Fruit fly (Drosophila melanogaster): Measurements from ENCODE around the gene Arp5.

Gene Arp5

dm6 chr3R:18220211-18220749 lies 35.0 kb downstream of the Arp5 start, which contains the start of the genes CG7988 and CG7183 (continued):
- peak; percentile 96 for TF ChIP-seq NFAT (GFP tag; IDR thresholded peaks at IDR 0.05)
- peak; percentile 98 for TF ChIP-seq CG2678 (tag; optimal IDR thresholded peaks at IDR 0.05)
- TF ChIP-seq CG6689 (GFP tag; IDR thresholded peaks at IDR 0.05), result peak; percentile 99
- TF ChIP-seq hb (GFP tag; IDR thresholded peaks at IDR 0.05; ENCODE audit: partially characterized antibody), result no peak
- TF ChIP-seq CG7963 (GFP tag; IDR thresholded peaks at IDR 0.05; ENCODE audit: partially characterized antibody), result no peak
- peak; percentile 98 for TF ChIP-seq Nf-YA (GFP tag; IDR thresholded peaks at IDR 0.05)
- TF ChIP-seq CG3407 (GFP tag; optimal IDR thresholded peaks at IDR 0.05), result peak; percentile 96
- peak; percentile 60 for TF ChIP-seq fd64A (GFP tag; optimal IDR thresholded peaks at IDR 0.05)
- peak; percentile 87 for TF ChIP-seq CG6765 (GFP tag; optimal IDR thresholded peaks at IDR 0.05)
- no peak for TF ChIP-seq Hr39 (optimal IDR thresholded peaks at IDR 0.05)
- TF ChIP-seq dati (GFP tag; IDR thresholded peaks at IDR 0.05), result peak; percentile 93
- peak; percentile 89 for TF ChIP-seq CG9876 (GFP tag; optimal IDR thresholded peaks at IDR 0.05)
- TF ChIP-seq CG1024 (GFP tag; IDR thresholded peaks at IDR 0.05), result peak; percentile 94
- TF ChIP-seq CG4707 (GFP tag; optimal IDR thresholded peaks at IDR 0.05), result peak; percentile 89
- peak; percentile 96 for TF ChIP-seq Mad (GFP tag; optimal IDR thresholded peaks at IDR 0.05)
- peak; percentile 97 for TF ChIP-seq CG12942 (GFP tag; optimal IDR thresholded peaks at IDR 0.05)
- peak; percentile 29 for TF ChIP-seq bigmax (GFP tag; optimal IDR thresholded peaks at IDR 0.05)
- peak; percentile 82 for TF ChIP-seq exex (tag; optimal IDR thresholded peaks at IDR 0.05)
- TF ChIP-seq Mes4 (GFP tag; optimal IDR thresholded peaks at IDR 0.05), result peak; percentile 87
- peak; percentile 94 to 95 for TF ChIP-seq Pdp1 (GFP tag; optimal IDR thresholded peaks at IDR 0.05)
- peak; percentile 95 for TF ChIP-seq Gsc (GFP tag; IDR thresholded peaks at IDR 0.05)
- peak; percentile 84 for TF ChIP-seq gcm2 (GFP tag; optimal IDR thresholded peaks at IDR 0.05)
- peak; percentile 96 for TF ChIP-seq seq (GFP tag; IDR thresholded peaks at IDR 0.05)
- TF ChIP-seq H15 (GFP tag; IDR thresholded peaks at IDR 0.05), result peak; percentile 98
- peak; percentile 90 for TF ChIP-seq CG12219 (GFP tag; optimal IDR thresholded peaks at IDR 0.05)
- no peak for TF ChIP-seq fru (optimal IDR thresholded peaks at IDR 0.05)
- peak; percentile 97 for TF ChIP-seq Med (GFP tag)
- peak; percentile 99 for TF ChIP-seq CG14667 (GFP tag; IDR thresholded peaks at IDR 0.05)
- peak; percentile 90 for TF ChIP-seq CG2116 (GFP tag; optimal IDR thresholded peaks at IDR 0.05)
- TF ChIP-seq CG1792 (GFP tag; optimal IDR thresholded peaks at IDR 0.05), result peak; percentile 76
- TF ChIP-seq crp (GFP tag; optimal IDR thresholded peaks at IDR 0.05), result peak; percentile 98
- peak; percentile 85 for TF ChIP-seq CG6683 (GFP tag; optimal IDR thresholded peaks at IDR 0.05)
- peak; percentile 96 for TF ChIP-seq B-H2 (GFP tag; optimal IDR thresholded peaks at IDR 0.05)
- no peak for TF ChIP-seq mld (GFP tag; IDR thresholded peaks at IDR 0.05; ENCODE audit: partially characterized antibody)
- TF ChIP-seq CG17385 (GFP tag; optimal IDR thresholded peaks at IDR 0.05), result peak; percentile 100
- TF ChIP-seq Opbp (GFP tag; IDR thresholded peaks at IDR 0.05; ENCODE audit: partially characterized antibody), result no peak
- TF ChIP-seq CG3726 (GFP tag; IDR thresholded peaks at IDR 0.05), result peak; percentile 98
- TF ChIP-seq Gug (GFP tag; IDR thresholded peaks at IDR 0.05), result peak; percentile 95
- TF ChIP-seq CG4820 (GFP tag; optimal IDR thresholded peaks at IDR 0.05), result peak; percentile 96
- peak; percentile 81 for TF ChIP-seq Myb (GFP tag; optimal IDR thresholded peaks at IDR 0.05)
- peak; percentile 73 for TF ChIP-seq CG10274 (GFP tag; optimal IDR thresholded peaks at IDR 0.05)
- TF ChIP-seq HmgZ (tag; optimal IDR thresholded peaks at IDR 0.05), result peak; percentile 97
- TF ChIP-seq trh (GFP tag; optimal IDR thresholded peaks at IDR 0.05), result peak; percentile 95
- TF ChIP-seq CG8089 (GFP tag; optimal IDR thresholded peaks at IDR 0.05), result peak; percentile 94
- peak; percentile 97 for TF ChIP-seq nerfin-1 (tag; optimal IDR thresholded peaks at IDR 0.05)
- no peak for TF ChIP-seq HLHmδ (GFP tag; optimal IDR thresholded peaks at IDR 0.05)
- peak; percentile 97 for TF ChIP-seq CG31441 (GFP tag; IDR thresholded peaks at IDR 0.05)
- TF ChIP-seq CG4617 (GFP tag; optimal IDR thresholded peaks at IDR 0.05; ENCODE audit: borderline replicate concordance), result peak; percentile 98
- peak; percentile 38; the same call in 1 of the 2 replicates for TF ChIP-seq Dref (GFP tag; IDR thresholded peaks at IDR 0.05)
- peak; percentile 85 for TF ChIP-seq en (GFP tag; optimal IDR thresholded peaks at IDR 0.05)
- TF ChIP-seq Xbp1 (GFP tag; optimal IDR thresholded peaks at IDR 0.05), result peak; percentile 98
